Fruit fly (Drosophila melanogaster): Measurements from ENCODE around the gene Npc2c.

The Npc2c gene

dm6 chr3R:10035765-10036164 lies 24.3 kb upstream of the Npc2c start:
- peak; percentile 14 for TF ChIP-seq fkh (GFP tag; optimal IDR thresholded peaks at IDR 0.05)
- TF ChIP-seq CG6792 (GFP tag; optimal IDR thresholded peaks at IDR 0.05), result no peak
- no peak for TF ChIP-seq CG6854 (GFP tag; optimal IDR thresholded peaks at IDR 0.05)
- TF ChIP-seq CG7368 (GFP tag; optimal IDR thresholded peaks at IDR 0.05), result no peak
- no peak for TF ChIP-seq CG9139 (GFP tag; optimal IDR thresholded peaks at IDR 0.05)
- TF ChIP-seq CG34406 (GFP tag; optimal IDR thresholded peaks at IDR 0.05), result no peak
- no peak for TF ChIP-seq Sox15 (GFP tag; optimal IDR thresholded peaks at IDR 0.05)
- no peak for TF ChIP-seq CG10669 (GFP tag; optimal IDR thresholded peaks at IDR 0.05)
- no peak for TF ChIP-seq lz (GFP tag; optimal IDR thresholded peaks at IDR 0.05)
- peak; percentile 35 for TF ChIP-seq Eip93F (GFP tag; optimal IDR thresholded peaks at IDR 0.05)
- no peak for TF ChIP-seq vri (GFP tag; optimal IDR thresholded peaks at IDR 0.05)
- no peak for TF ChIP-seq CG11762 (GFP tag; optimal IDR thresholded peaks at IDR 0.05; ENCODE audit: insufficient read depth)
- no peak for TF ChIP-seq fd59A (GFP tag; optimal IDR thresholded peaks at IDR 0.05)
- no peak for TF ChIP-seq salr (GFP tag; optimal IDR thresholded peaks at IDR 0.05)
- peak; percentile 54 for TF ChIP-seq svp (GFP tag)
- TF ChIP-seq Sox102F (GFP tag; optimal IDR thresholded peaks at IDR 0.05), result no peak

dm6 chr3R:10039188-10039587 lies 20.9 kb upstream of the Npc2c start:
- peak; percentile 8 for TF ChIP-seq svp (GFP tag)
- TF ChIP-seq cyc (GFP tag; optimal IDR thresholded peaks at IDR 0.05), result no peak
- peak; percentile 27 for TF ChIP-seq Eip93F (GFP tag; optimal IDR thresholded peaks at IDR 0.05)
- TF ChIP-seq CG9139 (GFP tag; optimal IDR thresholded peaks at IDR 0.05), result no peak
- TF ChIP-seq Sox14 (GFP tag; optimal IDR thresholded peaks at IDR 0.05), result peak; percentile 66
- no peak for TF ChIP-seq eg (GFP tag; IDR thresholded peaks at IDR 0.05)

dm6 chr3R:10040505-10040904 lies 19.5 kb upstream of the Npc2c start:
- TF ChIP-seq Met (GFP tag; optimal IDR thresholded peaks at IDR 0.05) (no peak), Eip93F (GFP tag; optimal IDR thresholded peaks at IDR 0.05) (peak; percentile 60), esn (GFP tag; optimal IDR thresholded peaks at IDR 0.05) (no peak), CG6276 (GFP tag; optimal IDR thresholded peaks at IDR 0.05) (no peak), CG32006 (GFP tag; optimal IDR thresholded peaks at IDR 0.05) (no peak), Smox (GFP tag; optimal IDR thresholded peaks at IDR 0.05) (no peak), CG1621 (tag; optimal IDR thresholded peaks at IDR 0.05) (no peak), CG34406 (GFP tag; optimal IDR thresholded peaks at IDR 0.05) (no peak), Sox102F (GFP tag; optimal IDR thresholded peaks at IDR 0.05) (no peak), CG7368 (GFP tag; optimal IDR thresholded peaks at IDR 0.05) (no peak), Eip75B (GFP tag; optimal IDR thresholded peaks at IDR 0.05) (no peak), acj6 (GFP tag; optimal IDR thresholded peaks at IDR 0.05) (no peak), svp (GFP tag) (peak; percentile 97), salr (GFP tag; optimal IDR thresholded peaks at IDR 0.05) (no peak), vri (GFP tag; optimal IDR thresholded peaks at IDR 0.05) (peak; percentile 59), CG31627 (GFP tag; optimal IDR thresholded peaks at IDR 0.05) (no peak), Sox14 (GFP tag; optimal IDR thresholded peaks at IDR 0.05) (no peak), CG6792 (GFP tag; optimal IDR thresholded peaks at IDR 0.05) (no peak), CG8119 (GFP tag; IDR thresholded peaks at IDR 0.05) (no peak), Blimp-1 (GFP tag; optimal IDR thresholded peaks at IDR 0.05) (no peak), eg (GFP tag; IDR thresholded peaks at IDR 0.05) (no peak)

- no peak for TF ChIP-seq CG7368 (GFP tag; optimal IDR thresholded peaks at IDR 0.05)
- TF ChIP-seq esn (GFP tag; optimal IDR thresholded peaks at IDR 0.05), result peak; percentile 9
- TF ChIP-seq fkh (GFP tag; optimal IDR thresholded peaks at IDR 0.05), result peak; percentile 22
- TF ChIP-seq dac (GFP tag; optimal IDR thresholded peaks at IDR 0.05), result no peak
- TF ChIP-seq CG6163 (GFP tag; IDR thresholded peaks at IDR 0.05), result peak; percentile 11; the same call in 1 of the 3 replicates
- TF ChIP-seq Lpt (GFP tag; optimal IDR thresholded peaks at IDR 0.05), result no peak
These were observed 17.9 kb upstream of the Npc2c start for dm6 chr3R:10042024-10042663.
